Worm (Caenorhabditis elegans) whole organism, midembryonic: Measurements from ENCODE around the gene ZK512.1.

Experiments used
- T22C8.4 ChIP-seq: fragments of 200-800 bp; sonication (Bioruptor generic); IDR thresholded peaks from 2 replicates; pipeline ENCODE4 v1.3.6; 2022; ENCODE audit warnings: missing genetic modification characterization, missing compliant biosample characterization
- cog-1 ChIP-seq: sonication (generic microtip); optimal IDR thresholded peaks from 2 replicates; lab custom pipeline; 2016; ENCODE audit warnings: missing genetic modification characterization, missing compliant biosample characterization
- flt-1 ChIP-seq: fragments of 200-800 bp; sonication (Bioruptor generic); IDR thresholded peaks from 2 replicates; pipeline ENCODE4 v1.3.6; 2022; ENCODE audit warnings: missing genetic modification characterization, missing compliant biosample characterization
- klf-2 ChIP-seq: fragments of 200-800 bp; sonication (Bioruptor generic); conservative IDR thresholded peaks from 2 replicates; pipeline ENCODE4 v1.3.6; 2022; ENCODE audit warnings: missing genetic modification reagents, missing genetic modification characterization, missing compliant biosample characterization
- med-1 ChIP-seq: sonication (generic microtip); optimal IDR thresholded peaks from 2 replicates; lab custom pipeline; 2017; ENCODE audit warnings: missing genetic modification characterization, mild to moderate bottlenecking, missing compliant biosample characterization, antibody characterized with exemption, missing genetic modification reagents; ENCODE audit not compliant: insufficient read depth
- ref-1 ChIP-seq: fragments of 200-800 bp; sonication (Bioruptor generic); conservative IDR thresholded peaks from 2 replicates; pipeline ENCODE4 v1.3.6; 2022; ENCODE audit warnings: missing genetic modification reagents, missing genetic modification characterization, missing compliant biosample characterization
- tab-1 ChIP-seq: fragments of 200-800 bp; sonication (Bioruptor generic); IDR thresholded peaks from 2 replicates; pipeline ENCODE4 v1.3.6; 2022; ENCODE audit warnings: missing genetic modification characterization, missing compliant biosample characterization
- ztf-23 ChIP-seq: fragments of 200-800 bp; sonication (Bioruptor generic); IDR thresholded peaks from 2 replicates; pipeline ENCODE4 v1.3.6; 2022; ENCODE audit warnings: missing genetic modification reagents, missing genetic modification characterization, missing compliant biosample characterization
- ztf-29 ChIP-seq: fragments of 200-800 bp; sonication (Bioruptor generic); IDR thresholded peaks from 2 replicates; pipeline ENCODE4 v1.3.6; 2022; ENCODE audit warnings: missing genetic modification reagents, missing genetic modification characterization, missing compliant biosample characterization

ZK512.1 gene

DNA sequence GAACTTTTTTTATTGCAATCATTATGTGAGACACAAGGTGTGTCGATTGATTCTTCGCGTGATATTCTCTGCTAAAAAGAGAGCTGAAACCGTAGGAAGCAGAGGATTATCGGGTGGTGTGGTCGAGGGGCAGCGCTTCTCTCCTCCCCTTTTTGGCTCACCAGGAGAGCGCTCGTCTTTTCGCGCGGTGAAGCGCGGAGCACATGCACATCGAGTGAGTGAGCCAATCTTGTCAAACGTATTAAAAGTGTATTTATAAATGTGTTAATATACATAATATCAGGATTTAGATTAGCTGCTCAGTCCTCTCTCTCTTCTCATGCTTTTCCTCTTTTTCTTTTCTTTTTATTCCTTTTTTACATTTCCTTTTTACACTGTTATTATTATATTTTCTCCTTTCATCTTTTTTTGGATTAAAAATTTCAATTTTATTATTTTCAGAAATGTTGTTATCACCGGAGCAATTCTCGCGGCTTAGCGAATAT, 47.9 kb downstream of the ZK512.1 start, which contains the start of gene dgk-3:
TSS of gene dgk-3 (plus strand) at position 435 of the 485 bp plus-strand sequence.
- TF ChIP-seq T22C8.4 (GFP tag; lab: Robert Waterston, UW) (no peak), flt-1 (GFP tag; lab: Robert Waterston, UW) (no peak), tab-1 (GFP tag; lab: Robert Waterston, UW) (no peak), ztf-29 (GFP tag; lab: Robert Waterston, UW) (no peak), klf-2 (GFP tag; lab: Robert Waterston, UW) (no peak), cog-1 (tag; lab: Kevin White, UChicago) (no peak), ref-1 (GFP tag; lab: Robert Waterston, UW) (no peak), med-1 (GFP tag; lab: Kevin White, UChicago) (no peak), ztf-23 (no peak)
